Worm (Caenorhabditis elegans): ENCODE data around the gene F22B5.4.

Gene F22B5.4

ce11 chrII:8475306-8475822 lies 25.9 kb downstream of the F22B5.4 start, which contains the start of the genes M05D6.1 and M05D6.3:
TSS of gene M05D6.1 (minus strand) at chrII:8475406.
TSS of gene M05D6.3 (plus strand) at chrII:8475772.
- no peak for TF ChIP-seq flt-1 (GFP tag; IDR thresholded peaks at IDR 0.05)
- TF ChIP-seq ceh-36 (tag; optimal IDR thresholded peaks at IDR 0.05): no peak
- TF ChIP-seq tbx-37 (GFP tag; conservative IDR thresholded peaks at IDR 0.05): no peak
- TF ChIP-seq hnd-1 (tag; optimal IDR thresholded peaks at IDR 0.05): no peak
- TF ChIP-seq hmbx-1 (tag; optimal IDR thresholded peaks at IDR 0.05): no peak
- no peak for TF ChIP-seq aly-1 (tag; optimal IDR thresholded peaks at IDR 0.05)
- no peak for TF ChIP-seq ceh-13 (GFP tag; optimal IDR thresholded peaks at IDR 0.05)
- no peak for TF ChIP-seq B0310.2 (tag; optimal IDR thresholded peaks at IDR 0.05)
- no peak for TF ChIP-seq tbx-11 (GFP tag; IDR thresholded peaks at IDR 0.05)
- TF ChIP-seq ama-1 (optimal IDR thresholded peaks at IDR 0.05): no peak
- TF ChIP-seq F13C5.2 (tag; optimal IDR thresholded peaks at IDR 0.05): no peak

- TF ChIP-seq ama-1 (optimal IDR thresholded peaks at IDR 0.05): no peak
These were observed 29.8 kb downstream of the F22B5.4 start for ce11 chrII:8479337-8479736.

- TF ChIP-seq ceh-36 (tag; optimal IDR thresholded peaks at IDR 0.05): no peak
- no peak for TF ChIP-seq flt-1 (GFP tag; IDR thresholded peaks at IDR 0.05)
- no peak for TF ChIP-seq tra-4 (tag; optimal IDR thresholded peaks at IDR 0.05)
These were observed 30.7 kb downstream of the F22B5.4 start, which contains the start of gene lact-4 for ce11 chrII:8480166-8480565. TSS of gene lact-4 (minus strand) at chrII:8480478.

- TF ChIP-seq scrt-1 (GFP tag; IDR thresholded peaks at IDR 0.05) (no peak), aly-1 (tag; optimal IDR thresholded peaks at IDR 0.05) (no peak), hmbx-1 (tag; optimal IDR thresholded peaks at IDR 0.05) (no peak), F13C5.2 (tag; optimal IDR thresholded peaks at IDR 0.05) (no peak), tra-4 (tag; optimal IDR thresholded peaks at IDR 0.05) (no peak), ama-1 (optimal IDR thresholded peaks at IDR 0.05) (no peak), ets-7 (tag; optimal IDR thresholded peaks at IDR 0.05) (no peak), hmg-4 (GFP tag; optimal IDR thresholded peaks at IDR 0.05) (no peak), tbx-11 (GFP tag; IDR thresholded peaks at IDR 0.05) (no peak), tbx-37 (GFP tag; conservative IDR thresholded peaks at IDR 0.05) (no peak), pes-1 (GFP tag; IDR thresholded peaks at IDR 0.05) (no peak), ceh-36 (tag; optimal IDR thresholded peaks at IDR 0.05) (no peak)
These were observed 31.7 kb downstream of the F22B5.4 start for ce11 chrII:8481033-8481708.

ce11 chrII:8481731-8482253 lies 32.3 kb downstream of the F22B5.4 start, which contains the start of gene M05D6.5:
TSS of gene M05D6.5 (minus strand) at chrII:8482203.
- TF ChIP-seq hnd-1 (tag; optimal IDR thresholded peaks at IDR 0.05): no peak
- TF ChIP-seq ets-7 (tag; optimal IDR thresholded peaks at IDR 0.05): no peak
- no peak for TF ChIP-seq scrt-1 (GFP tag; IDR thresholded peaks at IDR 0.05)
- TF ChIP-seq tra-4 (tag; optimal IDR thresholded peaks at IDR 0.05): no peak
- TF ChIP-seq B0310.2 (tag; optimal IDR thresholded peaks at IDR 0.05): no peak
- TF ChIP-seq flt-1 (GFP tag; IDR thresholded peaks at IDR 0.05): no peak
- no peak for TF ChIP-seq ceh-36 (tag; optimal IDR thresholded peaks at IDR 0.05)
- TF ChIP-seq sea-1 (GFP tag; conservative IDR thresholded peaks at IDR 0.05): no peak
- no peak for TF ChIP-seq hmbx-1 (tag; optimal IDR thresholded peaks at IDR 0.05)
- no peak for TF ChIP-seq pes-1 (GFP tag; IDR thresholded peaks at IDR 0.05)
- no peak for TF ChIP-seq F13C5.2 (tag; optimal IDR thresholded peaks at IDR 0.05)
- no peak for TF ChIP-seq hmg-4 (GFP tag; optimal IDR thresholded peaks at IDR 0.05)
- no peak for TF ChIP-seq aly-1 (tag; optimal IDR thresholded peaks at IDR 0.05)
- no peak for TF ChIP-seq tbx-11 (GFP tag; IDR thresholded peaks at IDR 0.05)
- no peak for TF ChIP-seq ceh-13 (GFP tag; optimal IDR thresholded peaks at IDR 0.05)
- TF ChIP-seq ama-1 (optimal IDR thresholded peaks at IDR 0.05): no peak
- no peak for TF ChIP-seq tbx-37 (GFP tag; conservative IDR thresholded peaks at IDR 0.05)

ce11 chrII:8483124-8483792 lies 33.7 kb downstream of the F22B5.4 start:
- no peak for TF ChIP-seq sea-1 (GFP tag; conservative IDR thresholded peaks at IDR 0.05)
- TF ChIP-seq tbx-11 (GFP tag; IDR thresholded peaks at IDR 0.05): no peak
- TF ChIP-seq scrt-1 (GFP tag; IDR thresholded peaks at IDR 0.05): no peak
- no peak for TF ChIP-seq ceh-36 (tag; optimal IDR thresholded peaks at IDR 0.05)
- TF ChIP-seq ets-7 (tag; optimal IDR thresholded peaks at IDR 0.05): no peak
- no peak for TF ChIP-seq hmbx-1 (tag; optimal IDR thresholded peaks at IDR 0.05)

ce11 chrII:8483793-8484186 lies 34.3 kb downstream of the F22B5.4 start, which contains the start of gene taap-1:
TSS of gene taap-1 (minus strand) at chrII:8483871.
- no peak for TF ChIP-seq hnd-1 (tag; optimal IDR thresholded peaks at IDR 0.05)
- no peak for TF ChIP-seq ceh-13 (GFP tag; optimal IDR thresholded peaks at IDR 0.05)
- TF ChIP-seq flt-1 (GFP tag; IDR thresholded peaks at IDR 0.05): no peak
- TF ChIP-seq aly-1 (tag; optimal IDR thresholded peaks at IDR 0.05): no peak

- TF ChIP-seq ceh-36 (tag; optimal IDR thresholded peaks at IDR 0.05): no peak
- TF ChIP-seq hmbx-1 (tag; optimal IDR thresholded peaks at IDR 0.05): no peak
- TF ChIP-seq F13C5.2 (tag; optimal IDR thresholded peaks at IDR 0.05): no peak
- no peak for TF ChIP-seq B0310.2 (tag; optimal IDR thresholded peaks at IDR 0.05)
- TF ChIP-seq hnd-1 (tag; optimal IDR thresholded peaks at IDR 0.05): no peak
- TF ChIP-seq scrt-1 (GFP tag; IDR thresholded peaks at IDR 0.05): no peak
- no peak for TF ChIP-seq hmg-4 (GFP tag; optimal IDR thresholded peaks at IDR 0.05)
- no peak for TF ChIP-seq ama-1 (optimal IDR thresholded peaks at IDR 0.05)
- TF ChIP-seq sea-1 (GFP tag; conservative IDR thresholded peaks at IDR 0.05): no peak
- TF ChIP-seq pes-1 (GFP tag; IDR thresholded peaks at IDR 0.05): no peak
- TF ChIP-seq tra-4 (tag; optimal IDR thresholded peaks at IDR 0.05): no peak
- no peak for TF ChIP-seq flt-1 (GFP tag; IDR thresholded peaks at IDR 0.05)
- TF ChIP-seq ets-7 (tag; optimal IDR thresholded peaks at IDR 0.05): no peak
- TF ChIP-seq ceh-13 (GFP tag; optimal IDR thresholded peaks at IDR 0.05): no peak
- TF ChIP-seq tbx-11 (GFP tag; IDR thresholded peaks at IDR 0.05): no peak
- TF ChIP-seq aly-1 (tag; optimal IDR thresholded peaks at IDR 0.05): no peak
These were observed 35.0 kb downstream of the F22B5.4 start for ce11 chrII:8484546-8484945.
